Worm (Caenorhabditis elegans): Measurements from ENCODE around the gene K12H6.2.

Gene K12H6.2

ce11 chrII:2859873-2860821 lies 44.8 kb upstream of the K12H6.2 start:
- TF ChIP-seq T26A8.4 (GFP tag; IDR thresholded peaks at IDR 0.05) (0 out of 2 replicates have a peak, but pooled peaks have one; percentile 28), madf-9 (GFP tag; conservative IDR thresholded peaks at IDR 0.05) (0 out of 2 replicates have a peak, but pooled peaks have one; percentile 4), arid-1 (GFP tag; conservative IDR thresholded peaks at IDR 0.05) (peak; percentile 67), pha-4 (GFP tag; IDR thresholded peaks at IDR 0.05) (peak; percentile 65; the same call in 1 of the 2 replicates), pha-4 (tag; optimal IDR thresholded peaks at IDR 0.05) (no peak), zfp-3 (GFP tag; conservative IDR thresholded peaks at IDR 0.05) (no peak), egl-27 (tag; optimal IDR thresholded peaks at IDR 0.05) (no peak), unc-62 (GFP tag; optimal IDR thresholded peaks at IDR 0.05 in 1 of 2) (peak in 1 of 2 experiments; percentile 42), unc-62 (tag; optimal IDR thresholded peaks at IDR 0.05) (no peak), nhr-28 (tag; optimal IDR thresholded peaks at IDR 0.05) (peak; percentile 29), ztf-11 (tag; optimal IDR thresholded peaks at IDR 0.05) (no peak), F26F4.8 (GFP tag; conservative IDR thresholded peaks at IDR 0.05) (peak; percentile 53; the same call in 1 of the 2 replicates), lin-38 (GFP tag; IDR thresholded peaks at IDR 0.05) (peak; percentile 66), nhr-111 (GFP tag; optimal IDR thresholded peaks at IDR 0.05) (peak; percentile 3), zip-11 (GFP tag; IDR thresholded peaks at IDR 0.05) (no peak), duxl-1 (tag; optimal IDR thresholded peaks at IDR 0.05; ENCODE audit: poor library complexity) (no peak), ceh-28 (tag; optimal IDR thresholded peaks at IDR 0.05) (no peak), daf-16 (GFP tag; optimal IDR thresholded peaks at IDR 0.05) (peak in 1 of 2 experiments; percentile 26), daf-16 (tag; optimal IDR thresholded peaks at IDR 0.05) (peak; percentile 2), vab-7 (GFP tag; IDR thresholded peaks at IDR 0.05) (peak; percentile 65), egl-43 (GFP tag; IDR thresholded peaks at IDR 0.05) (peak; percentile 90), R02D3.7 (tag; optimal IDR thresholded peaks at IDR 0.05) (no peak), ZK337.2 (GFP tag; IDR thresholded peaks at IDR 0.05) (no peak), F44E2.7 (GFP tag; IDR thresholded peaks at IDR 0.05) (no peak), lin-39 (tag; optimal IDR thresholded peaks at IDR 0.05) (no peak), lin-1 (GFP tag; IDR thresholded peaks at IDR 0.05) (0 out of 2 replicates have a peak, but pooled peaks have one; percentile 37), Y105C5A.15 (GFP tag; IDR thresholded peaks at IDR 0.05) (0 out of 2 replicates have a peak, but pooled peaks have one; percentile 65), saeg-2 (GFP tag; IDR thresholded peaks at IDR 0.05) (no peak), php-3 (GFP tag; IDR thresholded peaks at IDR 0.05) (0 out of 2 replicates have a peak, but pooled peaks have one; percentile 30), attf-4 (tag; optimal IDR thresholded peaks at IDR 0.05) (no peak), set-16 (GFP tag; IDR thresholded peaks at IDR 0.05) (peak; percentile 54), tra-1 (GFP tag; IDR thresholded peaks at IDR 0.05) (0 out of 2 replicates have a peak, but pooled peaks have one; percentile 40), jun-1 (tag; optimal IDR thresholded peaks at IDR 0.05) (no peak), F10B5.3 (tag; optimal IDR thresholded peaks at IDR 0.05) (no peak), F49E8.2 (tag; optimal IDR thresholded peaks at IDR 0.05; ENCODE audit: borderline replicate concordance) (no peak), lim-7 (GFP tag; IDR thresholded peaks at IDR 0.05) (peak; percentile 83), lin-15B (tag; optimal IDR thresholded peaks at IDR 0.05) (no peak), dmd-6 (GFP tag; IDR thresholded peaks at IDR 0.05) (peak; percentile 31), nhr-102 (tag; optimal IDR thresholded peaks at IDR 0.05) (peak; percentile 36), madf-5 (GFP tag; IDR thresholded peaks at IDR 0.05) (0 out of 4 replicates have a peak, but pooled peaks have one; percentile 37 to 53), D1046.2 (GFP tag; IDR thresholded peaks at IDR 0.05) (0 out of 2 replicates have a peak, but pooled peaks have one; percentile 46), unc-39 (tag; optimal IDR thresholded peaks at IDR 0.05) (no peak), mdt-29 (GFP tag; IDR thresholded peaks at IDR 0.05) (peak; percentile 25; the same call in 1 of the 2 replicates), T20F7.1 (GFP tag; optimal IDR thresholded peaks at IDR 0.05) (no peak), hlh-11 (tag; optimal IDR thresholded peaks at IDR 0.05) (peak; percentile 1), Y48G9A.11 (GFP tag; IDR thresholded peaks at IDR 0.05) (no peak), lir-3 (tag; optimal IDR thresholded peaks at IDR 0.05) (no peak), dmd-8 (GFP tag; IDR thresholded peaks at IDR 0.05) (peak; percentile 79; the same call in 1 of the 2 replicates)
